Worm (Caenorhabditis elegans) whole organism, midembryonic: ENCODE results near the gene gfl-1.

ENCODE experiments used
- T22C8.4 ChIP-seq: fragments of 200-800 bp; sonication (Bioruptor generic); IDR thresholded peaks from 2 replicates; pipeline ENCODE4 v1.3.6; 2022; ENCODE audit warnings: missing genetic modification characterization, missing compliant biosample characterization
- cog-1 ChIP-seq: sonication (generic microtip); optimal IDR thresholded peaks from 2 replicates; lab custom pipeline; 2016; ENCODE audit warnings: missing genetic modification characterization, missing compliant biosample characterization
- flt-1 ChIP-seq: fragments of 200-800 bp; sonication (Bioruptor generic); IDR thresholded peaks from 2 replicates; pipeline ENCODE4 v1.3.6; 2022; ENCODE audit warnings: missing genetic modification characterization, missing compliant biosample characterization
- klf-2 ChIP-seq: fragments of 200-800 bp; sonication (Bioruptor generic); conservative IDR thresholded peaks from 2 replicates; pipeline ENCODE4 v1.3.6; 2022; ENCODE audit warnings: missing genetic modification reagents, missing genetic modification characterization, missing compliant biosample characterization
- ref-1 ChIP-seq: fragments of 200-800 bp; sonication (Bioruptor generic); conservative IDR thresholded peaks from 2 replicates; pipeline ENCODE4 v1.3.6; 2022; ENCODE audit warnings: missing genetic modification reagents, missing genetic modification characterization, missing compliant biosample characterization
- tab-1 ChIP-seq: fragments of 200-800 bp; sonication (Bioruptor generic); IDR thresholded peaks from 2 replicates; pipeline ENCODE4 v1.3.6; 2022; ENCODE audit warnings: missing genetic modification characterization, missing compliant biosample characterization
- ztf-23 ChIP-seq: fragments of 200-800 bp; sonication (Bioruptor generic); IDR thresholded peaks from 2 replicates; pipeline ENCODE4 v1.3.6; 2022; ENCODE audit warnings: missing genetic modification reagents, missing genetic modification characterization, missing compliant biosample characterization
- ztf-29 ChIP-seq: fragments of 200-800 bp; sonication (Bioruptor generic); IDR thresholded peaks from 2 replicates; pipeline ENCODE4 v1.3.6; 2022; ENCODE audit warnings: missing genetic modification reagents, missing genetic modification characterization, missing compliant biosample characterization

DNA sequence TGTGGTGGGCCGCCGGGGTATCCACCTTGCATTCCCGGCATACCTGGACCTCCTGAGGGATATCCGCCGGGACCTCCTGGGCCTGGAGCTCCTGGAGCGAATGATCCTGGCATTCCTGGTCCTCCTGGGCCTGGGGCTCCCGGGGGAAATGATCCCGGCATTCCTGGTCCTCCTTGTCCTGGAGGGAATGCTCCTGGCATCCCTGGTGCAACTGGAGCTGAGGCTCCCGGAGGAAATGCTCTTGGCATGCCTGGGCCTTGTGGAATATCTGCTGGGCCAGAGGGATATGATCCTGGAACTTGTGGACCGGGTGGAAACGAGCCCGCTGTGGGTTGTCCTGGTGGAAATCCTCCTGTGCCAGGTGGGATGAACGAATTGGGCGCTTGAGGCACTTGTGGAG is 43.9 kb downstream of the gfl-1 start:
- no peak for TF ChIP-seq tab-1 (GFP tag; lab: Robert Waterston, UW)
- TF ChIP-seq flt-1 (GFP tag; lab: Robert Waterston, UW): no peak
- TF ChIP-seq ztf-23: no peak
- TF ChIP-seq T22C8.4 (GFP tag; lab: Robert Waterston, UW): no peak
- no peak for TF ChIP-seq klf-2 (GFP tag; lab: Robert Waterston, UW)
- TF ChIP-seq cog-1 (tag; lab: Kevin White, UChicago): no peak
- no peak for TF ChIP-seq ztf-29 (GFP tag; lab: Robert Waterston, UW)
- TF ChIP-seq ref-1: no peak
